Fruit fly (Drosophila melanogaster): Measurements from ENCODE around the gene CG10019.

dm6 chr2L:3778157-3779060 is 48.1 kb downstream of the CG10019 start:
- TF ChIP-seq kay (GFP tag; ENCODE audit: borderline replicate concordance): peak; percentile 66
- no peak for TF ChIP-seq CG11617 (GFP tag; optimal IDR thresholded peaks at IDR 0.05)
- TF ChIP-seq CG7101 (tag; optimal IDR thresholded peaks at IDR 0.05): peak; percentile 38
- no peak for TF ChIP-seq ovo (GFP tag; optimal IDR thresholded peaks at IDR 0.05)
- no peak for TF ChIP-seq Crg-1 (GFP tag; optimal IDR thresholded peaks at IDR 0.05)
- peak; percentile 16 for TF ChIP-seq Mnt (GFP tag; optimal IDR thresholded peaks at IDR 0.05)
- TF ChIP-seq CG14711 (tag; optimal IDR thresholded peaks at IDR 0.05): no peak
- TF ChIP-seq cic (GFP tag; optimal IDR thresholded peaks at IDR 0.05): peak; percentile 34
- TF ChIP-seq toe (GFP tag; optimal IDR thresholded peaks at IDR 0.05): peak; percentile 43

Data from whole organism, adult.